Fruit fly (Drosophila melanogaster) whole organism, wandering third instar larva: ENCODE results near the gene CNMaR.

Source experiments
- Abd-B ChIP-seq: fragments of >200 bp; optimal IDR thresholded peaks from 2 replicates; lab custom pipeline; 2017; ENCODE audit warnings: missing biosample characterization, missing genetic modification characterization
- CG32264 ChIP-seq: fragments of 200-800 bp; sonication (Bioruptor generic); optimal IDR thresholded peaks from 2 replicates; lab custom pipeline; 2016; ENCODE audit warnings: missing biosample characterization, missing genetic modification characterization
- CG9705 ChIP-seq: fragments of 200-800 bp; sonication (Bioruptor generic); optimal IDR thresholded peaks from 2 replicates; lab custom pipeline; 2018; ENCODE audit warnings: missing biosample characterization, mild to moderate bottlenecking, missing genetic modification characterization
- CrebA ChIP-seq: fragments of 200-800 bp; sonication (Bioruptor generic); optimal IDR thresholded peaks from 2 replicates; lab custom pipeline; 2016; ENCODE audit warnings: missing biosample characterization, mild to moderate bottlenecking, missing genetic modification characterization, borderline replicate concordance
- Dfd ChIP-seq: fragments of >200 bp; optimal IDR thresholded peaks from 2 replicates; lab custom pipeline; 2017; ENCODE audit warnings: missing biosample characterization, missing genetic modification characterization
- Dif ChIP-seq: fragments of 200-275, 200-300 bp; sonication (Bioruptor generic); optimal IDR thresholded peaks from 2 replicates; lab custom pipeline; 2018; ENCODE audit warnings: missing biosample characterization, missing genetic modification characterization; ENCODE audit not compliant: partially characterized antibody
- GATAd ChIP-seq: sonication (Bioruptor generic); optimal IDR thresholded peaks from 2 replicates; lab custom pipeline; 2016; ENCODE audit warnings: missing biosample characterization, missing genetic modification characterization
- HLH106 ChIP-seq: fragments of 200-800 bp; optimal IDR thresholded peaks from 3 replicates; lab custom pipeline; 2019; ENCODE audit warnings: missing biosample characterization, mild to moderate bottlenecking, missing genetic modification characterization, moderate library complexity
- Hnf4 ChIP-seq: fragments of 200-800 bp; sonication (Bioruptor generic); optimal IDR thresholded peaks from 2 replicates; lab custom pipeline; 2016; ENCODE audit warnings: missing biosample characterization, mild to moderate bottlenecking, missing genetic modification characterization
- Hr83 ChIP-seq: fragments of 200-300 bp; sonication (Bioruptor generic); optimal IDR thresholded peaks from 2 replicates; lab custom pipeline; 2016; ENCODE audit warnings: missing biosample characterization, mild to moderate bottlenecking, missing genetic modification characterization, moderate library complexity; ENCODE audit not compliant: poor library complexity, severe bottlenecking
- Jra ChIP-seq: sonication (Bioruptor generic); optimal IDR thresholded peaks from 2 replicates; lab custom pipeline; 2016; ENCODE audit warnings: missing biosample characterization, missing genetic modification characterization
- Myc ChIP-seq: fragments of >200 bp; optimal IDR thresholded peaks from 2 replicates; lab custom pipeline; 2017
- OdsH ChIP-seq: fragments of 200-800 bp; sonication (Bioruptor generic); optimal IDR thresholded peaks from 2 replicates; lab custom pipeline; 2016; ENCODE audit warnings: missing biosample characterization, mild to moderate bottlenecking, missing genetic modification characterization
- Rel ChIP-seq, 2 experiments: fragments of 200-800 bp; sonication (Bioruptor generic) in 1 of 2; optimal IDR thresholded peaks; 2 replicates in 1 of 2; 3 replicates in 1 of 2; lab custom pipeline; 2016 to 2019; ENCODE audit warnings: mild to moderate bottlenecking in 2 of 2, missing biosample characterization in 2 of 2, missing genetic modification characterization in 2 of 2, moderate library complexity in 1 of 2
- Sp1 ChIP-seq: fragments of 200-800 bp; sonication (Bioruptor generic); optimal IDR thresholded peaks from 3 replicates; lab custom pipeline; 2019; ENCODE audit warnings: missing biosample characterization, mild to moderate bottlenecking, missing genetic modification characterization, moderate library complexity
- Vsx2 ChIP-seq: fragments of 200-300, 225-300 bp; sonication (Bioruptor generic); optimal IDR thresholded peaks from 2 replicates; lab custom pipeline; 2018; ENCODE audit warnings: missing biosample characterization, missing genetic modification characterization; ENCODE audit not compliant: partially characterized antibody
- dl ChIP-seq, 2 experiments: fragments of 175-275, 200-275 bp in 1 of 2; fragments of 200-275 bp in 1 of 2; sonication (Bioruptor generic); optimal IDR thresholded peaks; lab custom pipeline; 2018; ENCODE audit warnings: mild to moderate bottlenecking in 2 of 2, missing biosample characterization in 2 of 2, missing genetic modification characterization in 2 of 2, moderate library complexity in 2 of 2; ENCODE audit not compliant: partially characterized antibody in 2 of 2, insufficient read depth in 1 of 2
- dmrt93B ChIP-seq: fragments of 200-800 bp; sonication (Bioruptor generic); optimal IDR thresholded peaks from 2 replicates; lab custom pipeline; 2018; ENCODE audit warnings: missing biosample characterization, mild to moderate bottlenecking, missing genetic modification characterization
- dsf ChIP-seq: sonication (Bioruptor generic); optimal IDR thresholded peaks from 2 replicates; lab custom pipeline; 2016; ENCODE audit warnings: missing biosample characterization, missing genetic modification characterization, borderline replicate concordance
- foxo ChIP-seq, 2 experiments: fragments of 200-800 bp; sonication (Bioruptor generic); optimal IDR thresholded peaks; 2 replicates in 1 of 2; 3 replicates in 1 of 2; lab custom pipeline; 2016 to 2017; ENCODE audit warnings: missing biosample characterization in 2 of 2, missing genetic modification characterization in 2 of 2
- fru ChIP-seq: fragments of 200-800 bp; sonication (Bioruptor generic); optimal IDR thresholded peaks from 3 replicates; lab custom pipeline; 2016; ENCODE audit warnings: missing biosample characterization, mild to moderate bottlenecking, missing genetic modification characterization
- h ChIP-seq: fragments of 200-800 bp; sonication (Bioruptor generic); optimal IDR thresholded peaks from 3 replicates; lab custom pipeline; 2016; ENCODE audit warnings: missing biosample characterization, mild to moderate bottlenecking, missing genetic modification characterization
- jim ChIP-seq: fragments of 175-275, 200-325 bp; sonication (Bioruptor generic); optimal IDR thresholded peaks from 2 replicates; lab custom pipeline; 2016; ENCODE audit warnings: missing biosample characterization, mild to moderate bottlenecking, missing genetic modification characterization
- lola ChIP-seq: fragments of >200 bp; optimal IDR thresholded peaks from 2 replicates; lab custom pipeline; 2017; ENCODE audit warnings: missing biosample characterization, missing genetic modification characterization
- pan ChIP-seq: fragments of >200 bp; optimal IDR thresholded peaks from 2 replicates; lab custom pipeline; 2017
- psq ChIP-seq: fragments of 200-800 bp; sonication (Bioruptor generic); optimal IDR thresholded peaks from 3 replicates; lab custom pipeline; 2017; ENCODE audit warnings: missing biosample characterization, mild to moderate bottlenecking, missing genetic modification characterization, moderate library complexity
- rgr ChIP-seq: fragments of 200-800 bp; sonication (Bioruptor generic); optimal IDR thresholded peaks from 3 replicates; lab custom pipeline; 2016; ENCODE audit warnings: missing biosample characterization, mild to moderate bottlenecking, missing genetic modification characterization
- sage ChIP-seq: fragments of 200-800 bp; sonication (Bioruptor generic); optimal IDR thresholded peaks from 2 replicates; lab custom pipeline; 2016; ENCODE audit warnings: missing biosample characterization, mild to moderate bottlenecking, missing genetic modification characterization
- sv ChIP-seq: fragments of 200-800 bp; sonication (Bioruptor generic); optimal IDR thresholded peaks from 3 replicates; lab custom pipeline; 2016; ENCODE audit warnings: missing biosample characterization, missing genetic modification characterization
- tai ChIP-seq: sonication (Bioruptor generic); optimal IDR thresholded peaks from 2 replicates; lab custom pipeline; 2016; ENCODE audit warnings: missing biosample characterization, missing genetic modification characterization
- usp ChIP-seq: fragments of >200 bp; optimal IDR thresholded peaks from 2 replicates; lab custom pipeline; 2017; ENCODE audit warnings: missing biosample characterization, missing genetic modification characterization
- woc ChIP-seq: sonication (Bioruptor generic); optimal IDR thresholded peaks from 2 replicates; lab custom pipeline; 2016; ENCODE audit warnings: missing biosample characterization, mild to moderate bottlenecking, missing genetic modification characterization

CNMaR gene

DNA sequence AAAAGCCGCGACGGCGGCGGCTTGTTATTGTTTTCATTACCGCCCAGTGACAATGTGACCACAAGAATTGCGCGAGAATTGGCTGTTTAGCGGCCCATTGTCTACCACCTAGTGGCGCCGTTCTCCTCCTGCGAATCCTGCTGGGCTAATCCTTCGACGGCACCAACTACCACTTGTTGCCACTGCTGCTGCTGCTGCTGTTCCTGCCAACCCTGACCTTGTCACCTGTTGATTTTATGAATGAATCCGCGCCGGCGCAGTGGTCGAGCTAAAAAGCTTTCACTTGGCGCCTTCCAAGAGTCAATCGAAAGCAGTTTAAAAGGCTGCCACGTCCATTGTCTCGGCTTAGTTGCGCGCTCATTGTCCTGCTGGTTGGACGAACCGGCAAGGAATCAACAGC, at the start of gene CNMaR:
TSS of gene CNMaR (plus strand) at position 348 of the 400 bp plus-strand sequence.
- TF ChIP-seq h (no peak), foxo (GFP tag; optimal IDR thresholded peaks at IDR 0.05; lab: Kevin White, UChicago) (no peak)

DNA sequence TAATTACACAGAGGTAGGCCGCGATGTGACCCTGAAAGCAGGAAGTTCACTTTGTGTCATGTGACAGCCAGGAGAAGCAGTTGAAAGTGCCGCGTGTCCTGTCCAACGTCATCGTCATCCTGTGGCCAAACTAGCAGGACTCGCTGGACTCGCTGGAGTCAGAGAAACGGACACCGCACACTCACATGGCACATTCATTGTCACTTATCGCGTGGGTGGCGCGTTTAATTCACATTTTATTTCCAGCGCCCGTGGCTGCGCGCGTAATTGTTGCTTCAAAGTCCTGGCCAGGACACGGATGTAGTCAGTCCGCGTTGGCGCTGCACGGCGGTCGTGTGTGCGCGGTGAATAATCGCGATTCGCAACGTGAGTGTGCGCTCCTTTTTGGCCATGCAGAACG, 46.4 kb upstream of the CNMaR start, which contains the start of gene Tmc:
TSS of gene Tmc (plus strand) at position 301 of the 400 bp plus-strand sequence.
- TF ChIP-seq sage (GFP tag; lab: Kevin White, UChicago) = no peak
- TF ChIP-seq HLH106 (tag; lab: Kevin White, UChicago) = no peak
- no peak for TF ChIP-seq tai (GFP tag; lab: Kevin White, UChicago)
- TF ChIP-seq pan (lab: Kevin White, UChicago) = no peak

DNA sequence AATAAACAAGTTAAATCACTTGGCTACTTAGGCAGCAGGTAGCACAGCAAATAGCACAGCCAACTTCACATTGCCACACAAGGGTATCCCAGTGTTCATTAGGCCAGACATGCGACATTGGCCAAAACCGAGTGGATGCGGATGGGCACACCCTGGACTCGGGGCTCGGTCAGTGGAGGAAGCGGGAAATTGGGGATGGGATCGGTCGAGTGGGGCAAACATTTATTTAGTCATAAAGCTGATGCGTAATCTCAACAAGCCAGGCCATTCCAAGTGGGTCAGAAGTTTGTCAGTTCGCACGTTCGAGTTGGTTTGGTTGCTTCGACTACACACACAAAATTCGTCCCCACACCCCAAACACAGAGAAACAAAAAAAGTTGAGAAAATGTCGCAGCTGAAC, 45.2 kb upstream of the CNMaR start, which contains the start of gene CG3222:
TSS of gene CG3222 (plus strand) at position 301 of the 400 bp plus-strand sequence.
- TF ChIP-seq Rel (GFP tag; optimal IDR thresholded peaks at IDR 0.05; lab: Kevin White, UChicago) = no peak
- no peak for TF ChIP-seq Rel (tag; optimal IDR thresholded peaks at IDR 0.05; lab: Kevin White, UChicago)
- TF ChIP-seq dmrt93B (GFP tag; lab: Kevin White, UChicago) = no peak
- no peak for TF ChIP-seq Hnf4
- no peak for TF ChIP-seq dsf (GFP tag; lab: Kevin White, UChicago)
- no peak for TF ChIP-seq psq
- TF ChIP-seq HLH106 (tag; lab: Kevin White, UChicago) = no peak
- TF ChIP-seq h = no peak
- TF ChIP-seq dl (GFP tag; optimal IDR thresholded peaks at IDR 0.05; lab: Kevin White, UChicago; ENCODE audit: insufficient read depth in 1 of 2, partially characterized antibody in 2 of 2) = no peak
- no peak for TF ChIP-seq CrebA (GFP tag; lab: Kevin White, UChicago)
- TF ChIP-seq Dif (GFP tag; lab: Kevin White, UChicago) = no peak

DNA sequence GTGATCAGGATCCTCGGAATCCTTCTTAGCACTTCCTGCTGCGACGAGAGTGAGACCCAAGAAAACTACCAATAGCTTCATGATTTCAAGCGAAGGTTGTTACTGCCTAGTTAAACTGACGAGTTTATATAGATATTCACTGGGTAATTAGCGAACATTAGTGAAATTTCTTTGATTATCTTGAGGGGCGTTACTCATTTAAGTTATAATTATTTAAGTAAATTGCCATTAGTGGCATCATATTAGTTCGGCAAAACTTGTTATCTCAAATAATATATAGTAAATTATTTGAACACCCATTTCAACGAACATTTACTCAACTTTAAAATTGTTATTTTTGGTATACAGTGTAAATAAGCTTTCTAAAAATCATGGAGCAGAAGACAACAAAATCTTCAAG, 42.7 kb upstream of the CNMaR start, which contains the start of the genes CG3088 and CG3306:
TSS of gene CG3088 (minus strand) at position 101 of the 400 bp plus-strand sequence.
TSS of gene CG3306 (plus strand) at position 299 of the 400 bp plus-strand sequence.
- no peak for TF ChIP-seq GATAd (GFP tag; lab: Kevin White, UChicago)

DNA sequence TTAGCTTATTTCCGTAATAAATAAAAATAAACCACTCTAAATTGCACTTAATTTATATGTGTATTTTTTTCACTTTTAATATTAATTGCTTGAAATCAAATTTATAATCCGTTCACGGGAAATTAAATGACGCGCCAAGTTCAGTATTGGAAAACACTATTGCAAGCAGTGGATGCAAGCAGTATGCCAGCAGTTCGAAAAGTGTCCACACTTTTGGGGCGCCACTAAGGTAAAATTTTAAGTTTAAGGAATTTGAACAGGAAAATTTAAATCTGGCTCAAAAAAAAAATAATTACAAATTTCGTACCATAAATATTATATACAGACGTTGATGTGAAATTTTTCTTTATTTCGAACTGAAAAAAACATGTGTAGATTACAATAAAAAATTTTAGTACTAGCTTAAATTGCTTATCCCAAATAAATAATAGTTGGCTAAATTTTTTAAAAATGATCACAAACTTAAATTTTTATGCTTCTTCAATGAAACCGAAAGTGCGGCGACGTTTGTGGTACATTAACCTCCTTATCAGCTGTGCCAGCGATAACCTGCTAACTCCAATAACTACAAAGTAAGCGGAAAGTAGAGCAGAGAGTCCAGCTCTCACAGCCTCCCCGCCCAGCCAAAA, 29.8 kb upstream of the CNMaR start:
- TF ChIP-seq dmrt93B (GFP tag; lab: Kevin White, UChicago) (peak; percentile 9), CG32264 (GFP tag; lab: Kevin White, UChicago) (no peak), HLH106 (tag; lab: Kevin White, UChicago) (peak; percentile 31), foxo (GFP tag; optimal IDR thresholded peaks at IDR 0.05; lab: Kevin White, UChicago) (peak in 1 of 2 experiments; percentile 35), fru (peak; percentile 46), CG9705 (GFP tag; lab: Kevin White, UChicago) (peak; percentile 1), Myc (lab: Kevin White, UChicago) (peak; percentile 11), sage (GFP tag; lab: Kevin White, UChicago) (no peak)

DNA sequence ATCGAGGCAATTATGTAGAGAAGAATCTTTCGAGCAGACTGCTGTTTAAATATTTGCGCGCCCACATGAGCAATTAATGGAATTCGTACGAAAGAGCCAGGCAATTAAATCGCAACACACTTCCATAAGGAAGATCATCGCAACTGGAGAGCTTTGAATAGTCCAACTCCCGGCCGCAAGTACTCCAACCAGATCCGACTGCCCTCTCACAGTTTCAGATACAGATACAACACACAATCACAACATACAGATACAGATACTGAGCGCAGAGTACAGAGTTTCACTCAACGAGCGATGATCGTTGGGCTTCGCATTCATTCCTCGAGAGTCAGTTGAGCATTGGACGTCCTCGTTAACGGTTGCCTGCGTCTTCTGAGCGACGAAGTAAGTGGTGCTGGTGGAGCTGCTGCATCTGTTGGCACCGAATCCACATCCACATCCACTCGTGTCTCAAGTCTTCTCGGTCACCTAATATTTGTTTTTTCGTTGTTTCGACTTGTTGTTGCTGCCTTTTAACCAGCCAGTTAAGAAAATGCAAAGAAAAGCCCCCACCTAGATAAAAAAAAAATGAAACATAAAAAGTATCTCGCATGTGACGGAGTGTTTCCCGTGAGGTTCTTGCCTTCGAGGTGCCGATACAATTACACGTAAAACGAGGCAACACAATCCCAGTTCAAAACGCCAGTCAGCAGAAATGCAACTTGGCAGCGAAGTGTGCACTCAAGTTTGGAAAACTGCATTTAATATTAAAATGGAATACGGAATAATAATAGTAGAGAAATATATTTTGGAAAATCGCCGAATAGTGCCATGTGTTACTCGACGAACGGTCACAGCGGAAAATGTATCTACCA, 29.1 kb upstream of the CNMaR start, which contains the start of gene LanB2:
TSS of gene LanB2 (plus strand) at position 326 of the 854 bp plus-strand sequence.
- TF ChIP-seq fru (no peak), usp (GFP tag; lab: Kevin White, UChicago) (no peak), Hr83 (peak; percentile 47), h (peak; percentile 4), HLH106 (tag; lab: Kevin White, UChicago) (no peak), tai (GFP tag; lab: Kevin White, UChicago) (no peak), Myc (lab: Kevin White, UChicago) (no peak), foxo (GFP tag; optimal IDR thresholded peaks at IDR 0.05; lab: Kevin White, UChicago) (peak in 1 of 2 experiments; percentile 24), Dif (GFP tag; lab: Kevin White, UChicago) (peak; percentile 69), dmrt93B (GFP tag; lab: Kevin White, UChicago) (no peak), psq (peak; percentile 31), woc (GFP tag; lab: Kevin White, UChicago) (no peak), lola (no peak), sv (no peak), Abd-B (GFP tag; lab: Kevin White, UChicago) (no peak), Vsx2 (GFP tag; lab: Kevin White, UChicago) (no peak), Sp1 (no peak), Rel (GFP tag; optimal IDR thresholded peaks at IDR 0.05; lab: Kevin White, UChicago) (no peak), Rel (tag; optimal IDR thresholded peaks at IDR 0.05; lab: Kevin White, UChicago) (peak; percentile 20), pan (lab: Kevin White, UChicago) (no peak), CG9705 (GFP tag; lab: Kevin White, UChicago) (no peak), rgr (GFP tag; lab: Kevin White, UChicago) (peak; percentile 34), CG32264 (GFP tag; lab: Kevin White, UChicago) (no peak), Dfd (GFP tag; lab: Kevin White, UChicago) (no peak), OdsH (peak; percentile 22), dsf (GFP tag; lab: Kevin White, UChicago) (no peak), Jra (GFP tag; lab: Kevin White, UChicago) (no peak), jim (GFP tag; lab: Kevin White, UChicago) (no peak), CrebA (GFP tag; lab: Kevin White, UChicago) (peak; percentile 19)
